Worm (Caenorhabditis elegans): ENCODE measurements around the gene com-1.
A peak's percentile ranks its signal among the peaks of the same experiment; 100 is the strongest.

Gene com-1

DNA sequence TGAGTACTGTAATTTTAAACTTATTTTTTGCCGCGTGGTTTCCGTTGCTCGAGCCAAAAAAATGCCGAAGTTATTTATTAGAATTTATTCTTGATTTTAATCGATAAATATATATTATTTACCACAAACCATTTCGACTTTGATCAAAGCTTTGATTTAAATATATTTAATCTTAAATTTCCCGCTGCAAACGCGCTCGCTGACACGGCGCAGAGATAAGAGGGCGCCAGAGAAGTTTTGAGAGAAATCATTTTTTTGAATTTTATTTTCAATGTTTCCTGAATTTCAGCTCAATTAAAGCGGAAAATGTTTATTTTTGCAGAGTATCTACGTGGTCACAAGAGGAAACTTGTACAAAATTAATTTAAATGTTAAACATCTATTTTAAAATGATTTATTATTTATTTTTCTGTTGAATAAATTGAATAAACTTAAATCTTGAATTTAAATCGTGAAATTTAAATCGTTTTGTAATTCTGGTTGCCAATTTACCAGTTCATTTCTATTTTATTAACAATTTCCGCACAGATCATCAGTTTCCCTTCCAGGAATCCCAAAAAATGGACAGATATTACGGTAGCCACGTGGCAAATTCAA, at the start of gene com-1:
Gene com-1, plus strand, starts transcription at position 547 of the 597 bp plus-strand sequence.
- TF ChIP-seq ceh-13 (GFP tag; optimal IDR thresholded peaks at IDR 0.05) (no peak), flt-1 (GFP tag; IDR thresholded peaks at IDR 0.05) (no peak), tbx-37 (GFP tag; conservative IDR thresholded peaks at IDR 0.05) (no peak), sea-1 (GFP tag; conservative IDR thresholded peaks at IDR 0.05) (no peak), ceh-36 (tag; optimal IDR thresholded peaks at IDR 0.05) (no peak), F13C5.2 (tag; optimal IDR thresholded peaks at IDR 0.05) (no peak)

DNA sequence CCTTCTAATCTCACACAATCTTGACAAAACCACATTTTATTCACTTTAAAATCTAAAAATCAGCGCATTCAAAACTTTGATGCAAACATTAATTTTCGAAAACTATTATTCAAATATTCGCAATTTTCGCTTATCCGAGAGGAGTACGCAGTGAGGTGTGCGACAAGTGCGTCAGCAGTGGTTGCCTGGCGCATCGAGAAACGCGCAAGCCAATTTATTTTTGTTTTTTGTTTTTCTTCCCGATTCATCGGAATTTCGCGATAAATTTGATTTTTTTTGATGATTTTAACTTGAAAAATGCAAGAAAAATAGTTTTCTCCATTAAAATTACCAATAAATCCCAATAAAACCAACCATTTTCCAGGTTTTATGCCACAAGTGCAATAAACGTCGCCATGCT, 47.3 kb upstream of the com-1 start, which contains the start of the genes fbxb-85 and hex-3:
Gene fbxb-85, minus strand, starts transcription at position 106 of the 400 bp plus-strand sequence.
Gene hex-3, plus strand, starts transcription at position 365 of the 400 bp plus-strand sequence.
- TF ChIP-seq tra-4 (tag; optimal IDR thresholded peaks at IDR 0.05) (peak; percentile 56), ama-1 (optimal IDR thresholded peaks at IDR 0.05) (no peak), hmg-4 (GFP tag; optimal IDR thresholded peaks at IDR 0.05) (peak; percentile 84), sea-1 (GFP tag; conservative IDR thresholded peaks at IDR 0.05) (0 out of 2 replicates have a peak, but pooled peaks have one; percentile 67), F13C5.2 (tag; optimal IDR thresholded peaks at IDR 0.05) (peak; percentile 93), ceh-13 (GFP tag; optimal IDR thresholded peaks at IDR 0.05) (peak; percentile 48), flt-1 (GFP tag; IDR thresholded peaks at IDR 0.05) (peak; percentile 70), B0310.2 (tag; optimal IDR thresholded peaks at IDR 0.05) (peak; percentile 43), pes-1 (GFP tag; IDR thresholded peaks at IDR 0.05) (peak; percentile 78), ets-7 (tag; optimal IDR thresholded peaks at IDR 0.05) (peak; percentile 42), tbx-37 (GFP tag; conservative IDR thresholded peaks at IDR 0.05) (peak; percentile 73), ceh-36 (tag; optimal IDR thresholded peaks at IDR 0.05) (peak; percentile 65), scrt-1 (GFP tag; IDR thresholded peaks at IDR 0.05) (peak; percentile 62; the same call in 1 of the 2 replicates), tbx-11 (GFP tag; IDR thresholded peaks at IDR 0.05) (peak; percentile 76), hnd-1 (tag; optimal IDR thresholded peaks at IDR 0.05) (peak; percentile 32), hmbx-1 (tag; optimal IDR thresholded peaks at IDR 0.05) (peak; percentile 24), aly-1 (tag; optimal IDR thresholded peaks at IDR 0.05) (peak; percentile 52)

DNA sequence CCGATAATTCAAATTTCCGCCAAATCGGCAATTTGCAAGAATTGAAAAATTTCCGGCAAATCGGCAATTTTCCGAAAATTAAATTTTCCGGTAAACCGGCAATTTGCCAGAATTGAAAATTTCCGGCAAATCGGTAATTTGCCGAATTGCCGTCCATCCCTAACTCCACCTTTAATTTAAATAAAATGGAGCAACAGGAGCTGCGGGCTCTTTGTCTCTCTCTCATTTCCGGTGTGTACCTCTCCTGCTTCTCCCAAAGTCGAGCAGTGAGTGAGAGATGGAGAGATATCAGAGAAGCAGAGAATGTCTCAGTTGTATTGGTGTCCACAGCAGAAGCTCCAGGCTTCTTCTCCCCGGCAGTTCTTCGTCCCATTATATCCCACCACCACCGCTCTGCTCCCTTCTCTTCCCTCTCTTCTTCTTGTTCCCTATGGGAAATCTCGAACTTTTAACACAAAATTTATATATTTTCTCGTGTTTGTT, 40.7 kb upstream of the com-1 start, which contains the start of gene Y39A1C.1:
Gene Y39A1C.1, plus strand, starts transcription at position 51 of the 483 bp plus-strand sequence.
- TF ChIP-seq ama-1 (optimal IDR thresholded peaks at IDR 0.05) (no peak), hmbx-1 (tag; optimal IDR thresholded peaks at IDR 0.05) (no peak), pes-1 (GFP tag; IDR thresholded peaks at IDR 0.05) (no peak), sea-1 (GFP tag; conservative IDR thresholded peaks at IDR 0.05) (no peak), ceh-36 (tag; optimal IDR thresholded peaks at IDR 0.05) (no peak), ets-7 (tag; optimal IDR thresholded peaks at IDR 0.05) (no peak), B0310.2 (tag; optimal IDR thresholded peaks at IDR 0.05) (no peak), hmg-4 (GFP tag; optimal IDR thresholded peaks at IDR 0.05) (no peak), ceh-13 (GFP tag; optimal IDR thresholded peaks at IDR 0.05) (no peak), tbx-11 (GFP tag; IDR thresholded peaks at IDR 0.05) (no peak), tra-4 (tag; optimal IDR thresholded peaks at IDR 0.05) (no peak), aly-1 (tag; optimal IDR thresholded peaks at IDR 0.05) (no peak)

DNA sequence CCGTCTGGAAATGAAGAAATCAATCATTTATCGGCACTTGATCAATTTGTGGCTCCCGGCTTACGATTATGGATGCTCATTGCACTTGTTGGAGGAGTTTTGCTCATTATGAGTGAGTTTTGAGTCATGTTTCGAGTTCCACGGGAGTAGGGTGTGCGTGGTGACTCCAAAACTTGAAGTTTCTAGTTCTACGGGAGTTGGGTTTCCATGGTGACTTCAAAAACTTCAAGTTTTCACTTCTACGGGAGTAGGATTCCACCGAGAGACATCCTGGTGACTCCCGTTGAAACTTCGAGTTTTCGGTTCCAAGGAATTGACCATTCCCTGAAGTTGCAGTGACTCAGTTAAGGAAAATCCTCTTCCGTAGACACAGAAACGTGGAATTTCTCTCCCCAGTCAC, 39.3 kb upstream of the com-1 start:
- TF ChIP-seq scrt-1 (GFP tag; IDR thresholded peaks at IDR 0.05) (no peak), ets-7 (tag; optimal IDR thresholded peaks at IDR 0.05) (peak; percentile 12), hmg-4 (GFP tag; optimal IDR thresholded peaks at IDR 0.05) (no peak), ceh-13 (GFP tag; optimal IDR thresholded peaks at IDR 0.05) (peak; percentile 59), tbx-11 (GFP tag; IDR thresholded peaks at IDR 0.05) (0 out of 2 replicates have a peak, but pooled peaks have one; percentile 38), tbx-37 (GFP tag; conservative IDR thresholded peaks at IDR 0.05) (peak; percentile 60; the same call in 1 of the 2 replicates), hnd-1 (tag; optimal IDR thresholded peaks at IDR 0.05) (peak; percentile 33), sea-1 (GFP tag; conservative IDR thresholded peaks at IDR 0.05) (0 out of 2 replicates have a peak, but pooled peaks have one; percentile 46), pes-1 (GFP tag; IDR thresholded peaks at IDR 0.05) (peak; percentile 80), B0310.2 (tag; optimal IDR thresholded peaks at IDR 0.05) (peak; percentile 62), ceh-36 (tag; optimal IDR thresholded peaks at IDR 0.05) (no peak)

DNA sequence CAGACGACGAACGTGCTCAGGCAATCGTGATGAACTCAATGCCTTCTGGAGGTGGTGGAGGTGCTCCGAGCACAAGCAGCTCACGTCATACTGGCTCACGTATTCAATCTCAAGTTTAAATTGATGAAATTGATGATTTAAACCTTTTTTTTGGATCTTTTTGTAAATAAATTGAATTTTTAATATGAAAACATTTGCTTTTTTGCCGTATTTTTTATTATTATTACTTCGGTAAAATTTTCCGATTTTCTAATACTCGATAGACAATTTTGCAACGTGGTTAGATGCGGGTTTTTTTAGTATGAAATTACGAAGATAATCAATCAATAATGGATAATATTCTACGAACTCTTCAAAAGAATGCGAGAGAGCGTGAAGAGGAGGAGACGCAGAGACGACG, 38.2 kb upstream of the com-1 start, which contains the start of gene oxi-1:
Gene oxi-1, plus strand, starts transcription at position 301 of the 400 bp plus-strand sequence.
- no peak for TF ChIP-seq hnd-1 (tag; optimal IDR thresholded peaks at IDR 0.05)
- no peak for TF ChIP-seq ceh-13 (GFP tag; optimal IDR thresholded peaks at IDR 0.05)
- TF ChIP-seq F13C5.2 (tag; optimal IDR thresholded peaks at IDR 0.05), result no peak
- no peak for TF ChIP-seq flt-1 (GFP tag; IDR thresholded peaks at IDR 0.05)
- no peak for TF ChIP-seq scrt-1 (GFP tag; IDR thresholded peaks at IDR 0.05)
- TF ChIP-seq sea-1 (GFP tag; conservative IDR thresholded peaks at IDR 0.05), result no peak
- no peak for TF ChIP-seq tbx-11 (GFP tag; IDR thresholded peaks at IDR 0.05)
- TF ChIP-seq hmg-4 (GFP tag; optimal IDR thresholded peaks at IDR 0.05), result no peak
- TF ChIP-seq B0310.2 (tag; optimal IDR thresholded peaks at IDR 0.05), result no peak
- no peak for TF ChIP-seq tbx-37 (GFP tag; conservative IDR thresholded peaks at IDR 0.05)
- TF ChIP-seq ets-7 (tag; optimal IDR thresholded peaks at IDR 0.05), result no peak
- no peak for TF ChIP-seq hmbx-1 (tag; optimal IDR thresholded peaks at IDR 0.05)
- TF ChIP-seq pes-1 (GFP tag; IDR thresholded peaks at IDR 0.05), result no peak
- no peak for TF ChIP-seq ama-1 (optimal IDR thresholded peaks at IDR 0.05)

DNA sequence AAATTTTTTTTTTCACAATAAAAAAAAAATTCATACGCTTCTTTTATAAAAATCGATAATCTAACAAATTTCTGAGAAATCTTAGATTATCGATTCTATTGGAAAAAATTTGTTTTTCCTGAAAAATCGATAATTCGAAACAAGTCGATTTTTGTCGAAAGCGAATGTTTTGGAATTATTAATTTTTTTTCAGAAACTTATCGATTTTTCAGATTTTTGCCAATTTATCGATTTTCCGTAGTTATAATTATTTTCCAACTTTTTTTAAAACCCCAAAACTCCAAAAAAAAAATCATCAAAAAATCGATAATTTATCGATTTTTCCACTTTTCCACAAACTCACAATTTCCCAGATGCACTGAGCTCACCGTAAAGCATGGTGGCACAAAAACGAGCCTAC, 34.8 kb upstream of the com-1 start:
- TF ChIP-seq ets-7 (tag; optimal IDR thresholded peaks at IDR 0.05) (no peak), ceh-13 (GFP tag; optimal IDR thresholded peaks at IDR 0.05) (no peak), hnd-1 (tag; optimal IDR thresholded peaks at IDR 0.05) (no peak), F13C5.2 (tag; optimal IDR thresholded peaks at IDR 0.05) (no peak), ceh-36 (tag; optimal IDR thresholded peaks at IDR 0.05) (no peak), tbx-37 (GFP tag; conservative IDR thresholded peaks at IDR 0.05) (no peak)

DNA sequence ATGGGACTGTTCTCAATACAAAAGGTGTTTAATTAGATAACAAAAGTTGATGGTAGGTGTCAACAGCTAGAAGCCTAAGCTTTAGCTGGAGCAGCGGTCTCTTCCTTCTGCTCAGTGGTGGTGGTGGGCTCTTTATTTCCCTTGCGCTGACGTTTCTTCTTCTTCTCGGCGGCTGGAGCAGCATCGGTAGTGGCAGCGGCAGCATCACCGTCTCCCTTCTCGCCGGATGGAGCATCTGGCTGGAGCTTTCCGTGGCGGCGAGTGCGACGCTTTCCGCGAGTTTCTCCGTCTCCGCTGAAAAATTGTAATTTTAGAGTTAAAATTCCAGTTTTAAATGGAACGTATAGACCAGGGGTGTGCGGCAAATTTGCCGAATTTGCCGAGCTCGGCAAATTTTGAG, 29.1 kb upstream of the com-1 start:
- TF ChIP-seq B0310.2 (tag; optimal IDR thresholded peaks at IDR 0.05) (no peak), pes-1 (GFP tag; IDR thresholded peaks at IDR 0.05) (0 out of 2 replicates have a peak, but pooled peaks have one; percentile 12), tbx-37 (GFP tag; conservative IDR thresholded peaks at IDR 0.05) (no peak), hmg-4 (GFP tag; optimal IDR thresholded peaks at IDR 0.05) (no peak), hmbx-1 (tag; optimal IDR thresholded peaks at IDR 0.05) (no peak), F13C5.2 (tag; optimal IDR thresholded peaks at IDR 0.05) (no peak), tra-4 (tag; optimal IDR thresholded peaks at IDR 0.05) (no peak), scrt-1 (GFP tag; IDR thresholded peaks at IDR 0.05) (no peak), ama-1 (optimal IDR thresholded peaks at IDR 0.05) (no peak)

All from whole organism, early embryonic.